Worm (Caenorhabditis elegans) whole organism, L3 larva: ENCODE results near the gene msp-65.

Experiments
- R02D3.7 ChIP-seq: fragments of 150-350 bp; optimal IDR thresholded peaks from 2 replicates; lab custom pipeline; 2014; ENCODE audit warnings: missing biosample characterization, missing genetic modification characterization
- ZK546.5 ChIP-seq: sonication (generic microtip); optimal IDR thresholded peaks from 2 replicates; lab custom pipeline; 2017; ENCODE audit warnings: missing biosample characterization, missing genetic modification characterization
- aly-2 ChIP-seq: fragments of 150-350 bp; optimal IDR thresholded peaks from 2 replicates; lab custom pipeline; 2014; ENCODE audit warnings: missing biosample characterization, missing genetic modification characterization
- ceh-16 ChIP-seq: sonication (generic microtip); optimal IDR thresholded peaks from 2 replicates; lab custom pipeline; 2017; ENCODE audit warnings: missing biosample characterization, missing genetic modification characterization
- ceh-28 ChIP-seq: fragments of 150-350 bp; optimal IDR thresholded peaks from 2 replicates; lab custom pipeline; 2014; ENCODE audit warnings: missing biosample characterization, missing genetic modification reagents, missing genetic modification characterization
- ceh-82 ChIP-seq: fragments of 150-350 bp; optimal IDR thresholded peaks from 2 replicates; lab custom pipeline; 2014; ENCODE audit warnings: missing biosample characterization, missing genetic modification characterization
- ceh-9 ChIP-seq: sonication (generic microtip); optimal IDR thresholded peaks from 2 replicates; lab custom pipeline; 2018; ENCODE audit warnings: missing biosample characterization, missing genetic modification characterization
- egl-27 ChIP-seq: sonication (generic microtip); optimal IDR thresholded peaks from 4 replicates; lab custom pipeline; 2017; ENCODE audit warnings: missing biosample characterization, missing genetic modification reagents, missing genetic modification characterization
- elt-1 ChIP-seq: fragments of 150-350 bp; optimal IDR thresholded peaks from 2 replicates; lab custom pipeline; 2014; ENCODE audit warnings: missing biosample characterization, missing genetic modification characterization
- elt-2 ChIP-seq: sonication (generic microtip); optimal IDR thresholded peaks from 2 replicates; lab custom pipeline; 2016; ENCODE audit warnings: missing genetic modification reagents, mild to moderate bottlenecking, missing genetic modification characterization, missing compliant biosample characterization
- fos-1 ChIP-seq: fragments of 150-350 bp; optimal IDR thresholded peaks from 2 replicates; lab custom pipeline; 2014; ENCODE audit warnings: missing biosample characterization, missing genetic modification characterization
- jun-1 ChIP-seq: fragments of 150-350 bp; optimal IDR thresholded peaks from 2 replicates; lab custom pipeline; 2014; ENCODE audit warnings: missing biosample characterization, missing genetic modification reagents, missing genetic modification characterization
- lin-15B ChIP-seq: fragments of 150-350 bp; optimal IDR thresholded peaks from 2 replicates; lab custom pipeline; 2014; ENCODE audit warnings: missing biosample characterization, missing genetic modification characterization
- lin-39 ChIP-seq: fragments of 150-350 bp; optimal IDR thresholded peaks from 2 replicates; lab custom pipeline; 2018; ENCODE audit warnings: missing biosample characterization, missing genetic modification reagents, missing genetic modification characterization
- lsy-12 ChIP-seq: sonication (generic microtip); optimal IDR thresholded peaks from 2 replicates; lab custom pipeline; 2016; ENCODE audit warnings: mild to moderate bottlenecking, missing genetic modification characterization, missing compliant biosample characterization
- mdl-1 ChIP-seq: fragments of 150-350 bp; optimal IDR thresholded peaks from 2 replicates; lab custom pipeline; 2014; ENCODE audit warnings: missing biosample characterization, missing genetic modification characterization
- mml-1 ChIP-seq: fragments of 150-350 bp; sonication (generic microtip); optimal IDR thresholded peaks from 3 replicates; lab custom pipeline; 2014; ENCODE audit warnings: missing biosample characterization, missing genetic modification characterization
- nfya-1 ChIP-seq: sonication (generic microtip); optimal IDR thresholded peaks from 2 replicates; lab custom pipeline; 2017; ENCODE audit warnings: missing genetic modification characterization, mild to moderate bottlenecking, missing compliant biosample characterization, antibody characterized with exemption, moderate library complexity; ENCODE audit not compliant: insufficient read depth
- nhr-11 ChIP-seq: fragments of 150-350 bp; optimal IDR thresholded peaks from 2 replicates; lab custom pipeline; 2014; ENCODE audit warnings: missing biosample characterization, missing genetic modification characterization
- nhr-12 ChIP-seq: fragments of 150-350 bp; optimal IDR thresholded peaks from 2 replicates; lab custom pipeline; 2014; ENCODE audit warnings: missing biosample characterization, missing genetic modification characterization
- nhr-23 ChIP-seq: fragments of 150-350 bp; optimal IDR thresholded peaks from 2 replicates; lab custom pipeline; 2014; ENCODE audit warnings: missing biosample characterization, missing genetic modification reagents, missing genetic modification characterization
- nhr-25 ChIP-seq: sonication (generic microtip); optimal IDR thresholded peaks from 2 replicates; lab custom pipeline; 2017; ENCODE audit warnings: missing biosample characterization, missing genetic modification characterization
- nhr-43 ChIP-seq: sonication (generic microtip); optimal IDR thresholded peaks from 2 replicates; lab custom pipeline; 2016; ENCODE audit warnings: mild to moderate bottlenecking, missing genetic modification characterization, missing compliant biosample characterization; ENCODE audit not compliant: poor library complexity, severe bottlenecking
- nhr-76 ChIP-seq: fragments of 150-350 bp; sonication (generic microtip); optimal IDR thresholded peaks from 5 replicates; lab custom pipeline; 2014; ENCODE audit warnings: missing biosample characterization, missing genetic modification characterization
- nhr-77 ChIP-seq: fragments of 150-350 bp; optimal IDR thresholded peaks from 2 replicates; lab custom pipeline; 2014; ENCODE audit warnings: missing biosample characterization, missing genetic modification characterization
- pha-4 ChIP-seq: fragments of 150-350 bp; optimal IDR thresholded peaks from 2 replicates; lab custom pipeline; 2014; ENCODE audit warnings: missing biosample characterization, missing genetic modification reagents, missing genetic modification characterization
- pqm-1 ChIP-seq: fragments of 150-350 bp; optimal IDR thresholded peaks from 2 replicates; lab custom pipeline; 2017; ENCODE audit warnings: missing biosample characterization, missing genetic modification characterization, inconsistent platforms
- sea-2 ChIP-seq: fragments of 150-350 bp; sonication (generic microtip); optimal IDR thresholded peaks from 4 replicates; lab custom pipeline; 2014; ENCODE audit warnings: missing biosample characterization, missing genetic modification reagents, missing genetic modification characterization
- snpc-4 ChIP-seq: fragments of 150-350 bp; optimal IDR thresholded peaks from 2 replicates; lab custom pipeline; 2014; ENCODE audit warnings: missing biosample characterization, missing genetic modification characterization
- unc-39 ChIP-seq: sonication (generic microtip); optimal IDR thresholded peaks from 4 replicates; lab custom pipeline; 2017; ENCODE audit warnings: missing biosample characterization, missing genetic modification characterization
- zag-1 ChIP-seq: fragments of 150-350 bp; optimal IDR thresholded peaks from 2 replicates; lab custom pipeline; 2014; ENCODE audit warnings: missing biosample characterization, missing genetic modification characterization
- ztf-4 ChIP-seq: fragments of 150-350 bp; optimal IDR thresholded peaks from 2 replicates; lab custom pipeline; 2014; ENCODE audit warnings: missing biosample characterization, missing genetic modification characterization

Gene msp-65

DNA sequence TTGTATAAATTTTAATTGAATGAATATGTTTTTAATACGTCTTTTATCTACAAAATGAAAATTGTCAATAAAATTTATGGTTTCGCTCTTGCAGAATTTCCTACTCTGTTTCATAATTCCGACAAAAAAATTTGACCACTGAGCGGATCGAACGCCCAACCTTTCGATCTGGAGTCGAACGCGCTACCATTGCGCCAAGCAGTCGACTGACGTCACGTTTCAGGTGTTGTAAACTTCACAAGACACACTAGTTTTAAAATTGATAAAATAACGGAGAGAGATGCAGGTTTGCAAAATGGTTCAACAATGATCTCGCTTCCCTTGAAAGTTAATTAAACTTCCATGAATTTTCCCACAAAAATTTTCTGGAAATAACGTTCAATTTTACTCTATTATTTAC is 27.8 kb downstream of the msp-65 start:
- TF ChIP-seq elt-2 (tag; lab: Kevin White, UChicago) (peak; percentile 30), ceh-9 (tag; lab: Kevin White, UChicago) (no peak), ztf-4 (tag; lab: Kevin White, UChicago) (no peak), ceh-82 (tag; lab: Kevin White, UChicago) (no peak), pqm-1 (tag; lab: Kevin White, UChicago) (peak; percentile 22), nhr-43 (tag; lab: Kevin White, UChicago) (peak; percentile 17), nhr-11 (tag; lab: Kevin White, UChicago) (no peak), nfya-1 (tag; lab: Kevin White, UChicago) (peak; percentile 13), R02D3.7 (tag; lab: Kevin White, UChicago) (no peak)
- TF ChIP-seq, all 47 proteins: peak for 4

DNA sequence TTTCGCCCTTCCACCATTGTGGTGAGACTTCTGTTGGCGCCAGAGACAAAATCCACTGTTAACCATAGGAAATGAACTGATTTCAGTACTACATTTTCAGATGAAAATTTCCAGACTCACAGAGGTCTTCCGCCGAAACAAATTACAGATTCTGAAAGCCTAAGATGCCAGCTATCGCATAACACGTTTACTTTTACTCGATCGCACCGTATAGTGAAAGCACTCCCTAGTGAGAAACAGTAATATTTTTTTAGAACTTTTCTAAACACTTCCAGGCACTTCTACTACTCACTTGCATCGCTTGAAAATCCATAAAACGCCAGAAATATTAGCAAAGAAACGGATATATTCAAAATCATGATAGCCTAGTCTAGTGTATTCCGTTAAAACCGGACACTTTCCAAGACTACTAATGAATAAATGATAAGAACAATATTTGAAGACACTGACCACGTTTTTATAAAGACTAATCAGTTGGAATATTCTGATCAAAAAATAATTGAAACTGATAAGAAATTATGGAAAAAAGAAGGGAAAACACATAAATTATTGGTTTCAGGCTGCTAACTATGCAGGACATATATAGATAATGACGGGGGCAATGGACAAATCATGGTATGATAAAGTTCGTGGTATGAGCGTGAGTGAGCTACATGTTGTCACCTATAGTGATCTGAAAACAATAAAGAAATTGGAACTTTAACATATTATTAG is 34.3 kb downstream of the msp-65 start, which contains the start of gene gba-4:
Gene gba-4, minus strand, starts transcription at position 418 of the 714 bp plus-strand sequence.
- TF ChIP-seq elt-2 (tag; lab: Kevin White, UChicago) (peak; percentile 81), pqm-1 (tag; lab: Kevin White, UChicago) (peak; percentile 42)
- TF ChIP-seq, all 47 proteins: peak for 2; not testable (repeated sequence) for 45

DNA sequence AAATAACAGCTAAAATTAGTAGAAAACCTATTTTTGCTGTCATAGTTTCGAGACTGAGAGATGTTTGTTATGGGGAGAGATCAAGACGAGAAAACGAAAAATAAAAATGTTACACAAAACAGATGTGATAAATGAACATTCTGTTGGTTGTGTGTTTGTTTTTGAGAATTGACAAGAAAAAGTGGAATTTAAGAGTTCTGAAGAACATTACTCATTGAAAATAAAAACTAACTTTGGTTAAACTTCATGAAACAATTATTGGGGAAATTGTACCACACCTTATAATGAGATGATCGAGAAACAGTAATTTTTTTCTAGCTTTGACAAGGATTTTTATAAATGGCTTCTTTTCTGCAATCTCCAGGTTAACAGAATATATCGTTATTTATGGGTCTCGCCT is 37.0 kb downstream of the msp-65 start, which contains the start of gene Y4C6B.7:
Gene Y4C6B.7, minus strand, starts transcription at position 101 of the 400 bp plus-strand sequence.
- no peak for TF ChIP-seq elt-1 (tag; lab: Kevin White, UChicago)
- TF ChIP-seq nhr-23 (tag; lab: Kevin White, UChicago): no peak
- TF ChIP-seq nhr-25 (tag; lab: Kevin White, UChicago): no peak
- no peak for TF ChIP-seq ceh-16 (tag; lab: Kevin White, UChicago)
- no peak for TF ChIP-seq aly-2 (tag; lab: Kevin White, UChicago)
- no peak for TF ChIP-seq R02D3.7 (tag; lab: Kevin White, UChicago)
- no peak for TF ChIP-seq unc-39 (tag; lab: Kevin White, UChicago)
- no peak for TF ChIP-seq nhr-77 (tag; lab: Kevin White, UChicago)
- TF ChIP-seq snpc-4 (tag; lab: Kevin White, UChicago): no peak

DNA sequence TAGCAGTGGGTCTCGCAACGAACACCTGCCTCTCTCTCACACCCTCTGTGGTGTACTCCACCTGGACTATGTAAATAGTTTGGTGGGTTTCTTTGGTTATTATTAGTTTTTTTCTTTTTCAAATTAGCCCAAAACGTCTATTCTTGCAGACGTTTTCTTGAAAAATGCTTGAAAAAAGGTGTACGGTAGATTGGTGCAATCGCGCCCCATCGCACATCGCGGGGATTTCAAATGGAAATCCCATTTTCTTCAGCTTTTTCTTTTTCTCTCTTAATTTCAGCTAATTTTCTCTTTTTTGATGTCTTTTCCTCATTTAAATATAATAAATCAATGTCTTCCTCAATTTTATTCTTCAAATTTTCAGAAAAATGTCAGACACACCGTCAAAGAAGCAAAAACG is 37.8 kb downstream of the msp-65 start, which contains the start of gene Y4C6B.1:
Gene Y4C6B.1, plus strand, starts transcription at position 365 of the 400 bp plus-strand sequence.
- TF ChIP-seq sea-2 (GFP tag; lab: Kevin White, UChicago) (no peak), nfya-1 (tag; lab: Kevin White, UChicago) (peak; percentile 22), ceh-82 (tag; lab: Kevin White, UChicago) (no peak), lsy-12 (no peak), unc-39 (tag; lab: Kevin White, UChicago) (no peak), snpc-4 (tag; lab: Kevin White, UChicago) (no peak), lin-15B (tag; lab: Kevin White, UChicago) (peak; percentile 30), egl-27 (no peak)
- TF ChIP-seq, all 47 proteins: peak for 2

DNA sequence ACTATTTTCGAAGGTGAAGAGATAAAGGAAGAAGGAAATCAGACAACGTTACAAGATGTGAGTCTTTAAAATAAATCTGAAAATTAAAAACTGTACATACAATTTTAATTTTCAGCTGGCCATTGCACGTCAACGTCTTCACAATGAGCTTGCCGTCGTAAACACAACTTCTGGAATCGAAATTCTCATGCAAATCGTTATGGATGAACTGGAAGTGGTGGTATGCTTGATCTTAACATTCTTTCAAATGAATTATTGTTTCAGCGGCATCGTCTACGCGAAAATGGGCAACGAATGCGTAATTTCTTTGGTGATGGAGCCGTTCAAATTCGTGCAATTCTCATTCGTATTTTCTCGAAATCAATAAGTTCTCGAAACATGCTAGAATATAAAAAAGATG is 38.2 kb downstream of the msp-65 start:
- no peak for TF ChIP-seq elt-1 (tag; lab: Kevin White, UChicago)
- TF ChIP-seq ZK546.5 (tag; lab: Kevin White, UChicago): no peak
- no peak for TF ChIP-seq nhr-76 (tag; lab: Kevin White, UChicago)
- TF ChIP-seq mml-1: no peak
- TF ChIP-seq fos-1: no peak
- TF ChIP-seq jun-1: no peak
- no peak for TF ChIP-seq nhr-12 (tag; lab: Kevin White, UChicago)
- TF ChIP-seq lin-39 (tag; lab: Kevin White, UChicago): no peak
- no peak for TF ChIP-seq pha-4 (tag; lab: Kevin White, UChicago)
- no peak for TF ChIP-seq snpc-4 (tag; lab: Kevin White, UChicago)
- TF ChIP-seq ceh-28 (tag; lab: Kevin White, UChicago): no peak
- TF ChIP-seq mdl-1 (tag; lab: Kevin White, UChicago): no peak
- no peak for TF ChIP-seq zag-1 (tag; lab: Kevin White, UChicago)
- TF ChIP-seq sea-2 (GFP tag; lab: Kevin White, UChicago): no peak
